Worm (Caenorhabditis elegans): ENCODE results near the gene nas-1.
"Not testable (repeated sequence)": the region's sequence is repeated elsewhere in the genome, so short reads cannot be mapped to it uniquely, and the experiment has no call there.

The nas-1 gene

DNA sequence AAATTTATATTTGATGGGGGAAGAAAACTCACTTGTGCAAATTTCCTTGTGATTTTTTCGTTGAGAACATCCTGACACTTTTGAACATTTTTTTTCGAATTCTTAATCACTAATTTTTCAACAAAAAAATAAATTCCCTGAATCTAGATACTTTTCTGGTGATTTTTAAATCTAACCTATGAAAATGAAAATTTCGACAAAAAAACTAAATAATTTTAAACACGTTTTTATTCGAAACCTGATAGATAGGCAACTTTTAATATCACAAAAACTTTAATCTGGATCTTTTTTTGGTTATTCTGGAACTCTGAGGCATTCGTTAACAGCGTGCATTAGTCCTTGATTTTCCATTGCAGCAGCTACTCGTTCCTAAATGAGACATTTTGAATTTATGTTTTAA is 31.2 kb downstream of the nas-1 start, which contains the start of gene F45G2.9:
TSS of gene F45G2.9 (minus strand) at position 101 of the 400 bp plus-strand sequence.
- no peak for TF ChIP-seq ces-1 (GFP tag; optimal IDR thresholded peaks at IDR 0.05)
- TF ChIP-seq saeg-2 (GFP tag; IDR thresholded peaks at IDR 0.05): no peak
- TF ChIP-seq ZK337.2 (GFP tag; IDR thresholded peaks at IDR 0.05): no peak
- TF ChIP-seq lin-39 (tag; optimal IDR thresholded peaks at IDR 0.05): no peak
- TF ChIP-seq vab-7 (GFP tag; IDR thresholded peaks at IDR 0.05): no peak
- no peak for TF ChIP-seq dmd-8 (GFP tag; IDR thresholded peaks at IDR 0.05)
- no peak for TF ChIP-seq nhr-237 (tag; optimal IDR thresholded peaks at IDR 0.05)
- no peak for TF ChIP-seq dpl-1 (GFP tag; optimal IDR thresholded peaks at IDR 0.05)
- TF ChIP-seq ceh-32 (tag; optimal IDR thresholded peaks at IDR 0.05; ENCODE audit: poor library complexity): no peak
- TF ChIP-seq Y5F2A.4 (GFP tag; optimal IDR thresholded peaks at IDR 0.05): no peak
- TF ChIP-seq madf-5 (GFP tag; IDR thresholded peaks at IDR 0.05): no peak
- TF ChIP-seq mes-2 (tag; optimal IDR thresholded peaks at IDR 0.05; ENCODE audit: poor library complexity, severe bottlenecking): no peak
- no peak for TF ChIP-seq egl-43 (GFP tag; IDR thresholded peaks at IDR 0.05)
- TF ChIP-seq fkh-10 (GFP tag; optimal IDR thresholded peaks at IDR 0.05): no peak
- TF ChIP-seq nhr-76 (tag; optimal IDR thresholded peaks at IDR 0.05): no peak
- no peak for TF ChIP-seq T26A8.4 (GFP tag; IDR thresholded peaks at IDR 0.05)

DNA sequence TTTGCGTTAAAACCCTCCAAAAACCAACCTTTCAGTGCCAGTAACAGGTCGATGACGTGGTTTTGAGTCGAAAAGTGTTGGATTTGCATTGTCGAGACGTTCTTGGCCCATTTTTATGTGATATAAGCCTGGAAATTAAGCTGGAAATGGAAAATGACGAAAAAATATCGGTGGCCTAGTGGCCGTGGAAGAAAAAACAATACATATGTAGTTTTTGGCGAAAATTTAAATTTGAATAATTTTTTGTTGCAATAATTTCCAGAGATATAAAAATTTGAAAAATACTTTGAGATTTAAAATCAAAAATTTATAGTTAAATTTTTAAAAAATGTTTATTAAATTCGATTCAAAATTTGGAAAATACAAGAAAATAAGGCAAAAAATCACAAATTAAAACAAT is 33.8 kb downstream of the nas-1 start, which contains the start of gene ciao-2B:
TSS of gene ciao-2B (minus strand) at position 130 of the 400 bp plus-strand sequence.
- TF ChIP-seq nhr-77 (tag; optimal IDR thresholded peaks at IDR 0.05) (peak; percentile 7), nhr-10 (tag; optimal IDR thresholded peaks at IDR 0.05) (no peak), daf-16 (GFP tag; optimal IDR thresholded peaks at IDR 0.05) (no peak), daf-16 (tag; optimal IDR thresholded peaks at IDR 0.05) (peak; percentile 37), hif-1 (tag; optimal IDR thresholded peaks at IDR 0.05) (peak in 1 of 2 experiments; percentile 64), lsy-2 (tag; optimal IDR thresholded peaks at IDR 0.05) (peak in 1 of 2 experiments; percentile 69), mes-2 (tag; optimal IDR thresholded peaks at IDR 0.05; ENCODE audit: poor library complexity, severe bottlenecking) (peak; percentile 88), lin-38 (GFP tag; IDR thresholded peaks at IDR 0.05) (peak; percentile 40; the same call in 1 of the 2 replicates), dpl-1 (GFP tag; optimal IDR thresholded peaks at IDR 0.05) (peak; percentile 80), tra-1 (GFP tag; IDR thresholded peaks at IDR 0.05) (no peak)

DNA sequence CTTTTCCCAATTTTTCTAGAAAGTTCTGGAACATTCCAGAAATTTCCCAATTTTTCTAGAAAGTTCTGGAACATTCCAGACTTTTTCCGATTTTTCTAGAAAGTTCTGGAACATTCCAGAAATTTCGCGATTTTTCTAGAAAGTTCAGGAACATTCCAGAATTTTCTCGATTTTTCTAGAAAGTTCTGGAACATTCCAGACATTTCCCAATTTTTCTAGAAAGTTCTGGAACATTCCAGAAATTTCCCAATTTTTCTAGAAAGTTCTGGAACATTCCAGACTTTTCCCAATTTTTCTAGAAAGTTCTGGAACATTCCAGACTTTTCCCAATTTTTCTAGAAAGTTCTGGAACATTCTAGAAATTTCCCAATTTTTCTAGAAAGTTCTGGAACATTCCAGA is 41.8 kb downstream of the nas-1 start:
- TF ChIP-seq snpc-1.2 (GFP tag; IDR thresholded peaks at IDR 0.05): peak; percentile 65
- 0 out of 2 replicates have a peak, but pooled peaks have one; percentile 62 for TF ChIP-seq zfp-3 (GFP tag; conservative IDR thresholded peaks at IDR 0.05)
- 0 out of 2 replicates have a peak, but pooled peaks have one; percentile 26 for TF ChIP-seq Y105C5A.15 (GFP tag; IDR thresholded peaks at IDR 0.05)
- 0 out of 4 replicates have a peak, but pooled peaks of 1 of the 2 experiments have one; percentile 61 for TF ChIP-seq madf-5 (GFP tag; IDR thresholded peaks at IDR 0.05)
- peak; percentile 57; the same call in 1 of the 2 replicates for TF ChIP-seq vab-7 (GFP tag; IDR thresholded peaks at IDR 0.05)
- TF ChIP-seq arid-1 (GFP tag; conservative IDR thresholded peaks at IDR 0.05): peak; percentile 63; the same call in 1 of the 2 replicates
- peak; percentile 81 for TF ChIP-seq pha-4 (GFP tag; IDR thresholded peaks at IDR 0.05)
- not testable (repeated sequence) for TF ChIP-seq pha-4 (tag; optimal IDR thresholded peaks at IDR 0.05)
- TF ChIP-seq egl-43 (GFP tag; IDR thresholded peaks at IDR 0.05): peak; percentile 65; the same call in 1 of the 2 replicates
- TF ChIP-seq Y75B8A.6 (GFP tag; IDR thresholded peaks at IDR 0.05): 0 out of 2 replicates have a peak, but pooled peaks have one; percentile 22
- TF ChIP-seq lin-1 (GFP tag; IDR thresholded peaks at IDR 0.05): 0 out of 2 replicates have a peak, but pooled peaks have one; percentile 18
- TF ChIP-seq lin-38 (GFP tag; IDR thresholded peaks at IDR 0.05): peak; percentile 48
- TF ChIP-seq php-3 (GFP tag; IDR thresholded peaks at IDR 0.05): 0 out of 2 replicates have a peak, but pooled peaks have one; percentile 21
- TF ChIP-seq Y48G9A.11 (GFP tag; IDR thresholded peaks at IDR 0.05): peak; percentile 59; the same call in 1 of the 2 replicates
- TF ChIP-seq ceh-44 (GFP tag; IDR thresholded peaks at IDR 0.05): 0 out of 2 replicates have a peak, but pooled peaks have one; percentile 41
- TF ChIP-seq mdt-29 (GFP tag; IDR thresholded peaks at IDR 0.05): peak; percentile 95
- 0 out of 2 replicates have a peak, but pooled peaks have one; percentile 55 for TF ChIP-seq F26F4.8 (GFP tag; conservative IDR thresholded peaks at IDR 0.05)
- TF ChIP-seq set-16 (GFP tag; IDR thresholded peaks at IDR 0.05): 0 out of 2 replicates have a peak, but pooled peaks have one; percentile 6
- TF ChIP-seq lim-7 (GFP tag; IDR thresholded peaks at IDR 0.05): 0 out of 2 replicates have a peak, but pooled peaks have one; percentile 44
- 0 out of 2 replicates have a peak, but pooled peaks have one; percentile 38 for TF ChIP-seq saeg-2 (GFP tag; IDR thresholded peaks at IDR 0.05)
- TF ChIP-seq tra-1 (GFP tag; IDR thresholded peaks at IDR 0.05): peak; percentile 31; the same call in 1 of the 2 replicates

Measured in whole organism, L4 larva.